Fruit fly (Drosophila melanogaster): ENCODE measurements around the gene Gfat2.

The Gfat2 gene

dm6 chr3R:28327132-28327531 lies 12.4 kb downstream of the Gfat2 start:
- TF ChIP-seq CG12605 (GFP tag; IDR thresholded peaks at IDR 0.05) (no peak), rn (GFP tag; IDR thresholded peaks at IDR 0.05) (no peak), Pif1A (GFP tag; optimal IDR thresholded peaks at IDR 0.05) (peak; percentile 29), Pif1B (GFP tag; optimal IDR thresholded peaks at IDR 0.05) (no peak), CG14655 (GFP tag; optimal IDR thresholded peaks at IDR 0.05) (no peak), CG15710 (tag; optimal IDR thresholded peaks at IDR 0.05) (peak; percentile 18), D1 (tag; optimal IDR thresholded peaks at IDR 0.05) (peak; percentile 8), CG17806 (tag; optimal IDR thresholded peaks at IDR 0.05) (peak; percentile 22), CG4496 (GFP tag; IDR thresholded peaks at IDR 0.05) (no peak), EcR (GFP tag; optimal IDR thresholded peaks at IDR 0.05) (no peak), Snoo (tag; optimal IDR thresholded peaks at IDR 0.05) (peak; percentile 15), CG32121 (GFP tag; IDR thresholded peaks at IDR 0.05) (no peak), CG9948 (tag; optimal IDR thresholded peaks at IDR 0.05) (peak; percentile 22), Ets98B (GFP tag; IDR thresholded peaks at IDR 0.05) (no peak), CG8159 (tag; optimal IDR thresholded peaks at IDR 0.05) (peak; percentile 4), CG8301 (tag; optimal IDR thresholded peaks at IDR 0.05) (no peak), CG13204 (GFP tag; optimal IDR thresholded peaks at IDR 0.05) (no peak), gl (tag; optimal IDR thresholded peaks at IDR 0.05) (no peak), CG10348 (GFP tag; IDR thresholded peaks at IDR 0.05) (no peak)

DNA sequence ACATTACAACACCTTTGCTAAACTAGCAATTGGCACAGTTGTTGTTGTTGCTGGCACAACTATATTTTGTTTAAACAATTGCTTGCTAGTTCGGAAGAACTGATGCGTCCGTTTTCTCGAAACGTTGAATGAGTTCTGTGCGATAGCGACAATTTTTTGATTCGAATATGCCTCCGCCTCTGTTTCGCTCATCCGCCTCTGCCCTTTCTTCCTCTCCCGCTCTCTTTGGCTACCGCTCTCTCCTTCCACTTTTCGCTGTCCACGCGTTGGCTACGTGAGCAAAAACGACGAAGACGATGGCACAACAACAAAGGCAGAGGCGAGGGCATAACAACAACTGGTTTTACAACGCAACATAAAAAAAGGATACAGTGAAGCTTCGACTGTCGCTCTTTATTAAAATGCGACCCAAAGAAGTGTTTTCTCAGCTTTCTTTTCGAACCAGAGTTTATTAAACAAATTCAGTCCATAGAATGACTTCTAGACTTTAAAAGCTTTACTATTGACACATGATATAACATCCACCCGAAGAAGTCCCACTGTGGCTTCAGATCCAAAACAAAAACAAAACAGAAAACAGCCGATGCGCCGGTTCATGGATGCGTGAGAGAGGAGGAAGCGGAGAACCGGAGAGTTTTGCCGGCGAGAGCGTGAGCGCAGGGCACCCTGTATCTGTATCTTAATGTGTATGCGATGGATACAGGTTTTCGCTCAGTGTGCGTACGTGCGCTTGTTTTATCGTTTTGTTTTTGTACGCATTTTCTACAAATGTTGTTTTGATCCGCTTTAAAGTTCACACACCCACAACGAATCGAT lies 13.2 kb downstream of the Gfat2 start:
- peak; percentile 100 for TF ChIP-seq CG8301 (tag; optimal IDR thresholded peaks at IDR 0.05)
- TF ChIP-seq EcR (GFP tag; optimal IDR thresholded peaks at IDR 0.05): peak; percentile 97
- TF ChIP-seq CG13204 (GFP tag; optimal IDR thresholded peaks at IDR 0.05): peak; percentile 100
- TF ChIP-seq Pif1A (GFP tag; optimal IDR thresholded peaks at IDR 0.05): peak; percentile 100
- peak; percentile 100 for TF ChIP-seq Pif1B (GFP tag; optimal IDR thresholded peaks at IDR 0.05)
- TF ChIP-seq CG32121 (GFP tag; IDR thresholded peaks at IDR 0.05): no peak
- peak; percentile 100 for TF ChIP-seq gl (tag; optimal IDR thresholded peaks at IDR 0.05)
- peak; percentile 100 for TF ChIP-seq Snoo (tag; optimal IDR thresholded peaks at IDR 0.05)
- peak; percentile 100 for TF ChIP-seq CG14655 (GFP tag; optimal IDR thresholded peaks at IDR 0.05)
- TF ChIP-seq rn (GFP tag; IDR thresholded peaks at IDR 0.05): no peak
- peak; percentile 100 for TF ChIP-seq CG9948 (tag; optimal IDR thresholded peaks at IDR 0.05)
- TF ChIP-seq CG12605 (GFP tag; IDR thresholded peaks at IDR 0.05): no peak
- peak; percentile 100 for TF ChIP-seq CG17806 (tag; optimal IDR thresholded peaks at IDR 0.05)
- TF ChIP-seq Ets98B (GFP tag; IDR thresholded peaks at IDR 0.05): no peak
- TF ChIP-seq D1 (tag; optimal IDR thresholded peaks at IDR 0.05): peak; percentile 100
- no peak for TF ChIP-seq CG10348 (GFP tag; IDR thresholded peaks at IDR 0.05)
- peak; percentile 100 for TF ChIP-seq CG8159 (tag; optimal IDR thresholded peaks at IDR 0.05)
- TF ChIP-seq CG34367 (tag; optimal IDR thresholded peaks at IDR 0.05): peak; percentile 100
- TF ChIP-seq CG15710 (tag; optimal IDR thresholded peaks at IDR 0.05): peak; percentile 100
- no peak for TF ChIP-seq fd96Ca (GFP tag; IDR thresholded peaks at IDR 0.05)

DNA sequence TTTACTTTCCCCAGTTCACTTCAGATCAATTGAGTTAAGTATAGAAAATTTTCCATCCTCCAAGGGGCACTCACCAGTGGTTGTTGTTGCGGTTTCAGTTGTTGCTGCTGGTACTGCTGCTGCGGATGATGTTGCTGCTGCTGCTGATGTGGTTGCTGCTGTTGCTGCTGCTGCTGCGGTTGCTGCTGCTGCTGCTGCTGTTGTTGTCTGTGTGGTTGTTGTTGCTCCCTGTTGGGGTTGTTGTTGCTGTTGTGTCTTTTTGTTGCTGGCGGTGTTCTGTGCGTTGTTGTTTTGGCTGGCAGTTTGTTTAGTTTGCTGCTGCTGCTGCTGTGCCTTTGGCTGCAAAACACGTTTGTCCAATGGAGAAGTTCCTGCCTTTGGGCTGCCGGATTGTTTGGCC lies 14.2 kb downstream of the Gfat2 start:
- TF ChIP-seq CG15710 (tag; optimal IDR thresholded peaks at IDR 0.05) (no peak), CG8301 (tag; optimal IDR thresholded peaks at IDR 0.05) (no peak), CG17806 (tag; optimal IDR thresholded peaks at IDR 0.05) (no peak), CG34367 (tag; optimal IDR thresholded peaks at IDR 0.05) (no peak), CG10348 (GFP tag; IDR thresholded peaks at IDR 0.05) (no peak), CG32121 (GFP tag; IDR thresholded peaks at IDR 0.05) (no peak), CG14655 (GFP tag; optimal IDR thresholded peaks at IDR 0.05) (no peak), rn (GFP tag; IDR thresholded peaks at IDR 0.05) (no peak), CG12605 (GFP tag; IDR thresholded peaks at IDR 0.05) (no peak), CG9948 (tag; optimal IDR thresholded peaks at IDR 0.05) (no peak), D1 (tag; optimal IDR thresholded peaks at IDR 0.05) (no peak), CG13204 (GFP tag; optimal IDR thresholded peaks at IDR 0.05) (peak; percentile 72), Snoo (tag; optimal IDR thresholded peaks at IDR 0.05) (no peak), fd96Ca (GFP tag; IDR thresholded peaks at IDR 0.05) (no peak), EcR (GFP tag; optimal IDR thresholded peaks at IDR 0.05) (peak; percentile 16)

DNA sequence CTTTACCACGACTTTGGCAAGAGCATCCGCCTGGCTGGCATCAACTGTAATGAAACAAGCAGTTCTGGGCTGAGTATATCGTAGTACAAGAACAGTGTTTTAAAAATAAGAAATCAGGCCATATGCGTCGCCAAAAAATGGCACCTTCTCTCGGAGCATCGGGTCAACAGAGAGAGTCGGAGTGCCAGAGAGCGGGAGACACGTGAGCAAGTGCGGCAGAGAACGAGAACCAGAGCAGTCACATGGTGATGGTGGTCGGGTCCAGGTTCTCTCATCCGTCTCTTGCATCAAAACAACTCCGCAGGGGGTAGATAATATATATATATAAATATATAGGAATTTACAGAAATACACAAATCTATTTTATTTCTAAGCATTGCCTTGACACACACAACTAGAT lies 14.7 kb downstream of the Gfat2 start:
- TF ChIP-seq Pif1B (GFP tag; optimal IDR thresholded peaks at IDR 0.05): peak; percentile 0
- TF ChIP-seq fd96Ca (GFP tag; IDR thresholded peaks at IDR 0.05): no peak

dm6 chr3R:28323718-28324350 lies 15.7 kb downstream of the Gfat2 start:
- no peak for TF ChIP-seq CG13204 (GFP tag; optimal IDR thresholded peaks at IDR 0.05)
- no peak for TF ChIP-seq CG12605 (GFP tag; IDR thresholded peaks at IDR 0.05)
- no peak for TF ChIP-seq CG32121 (GFP tag; IDR thresholded peaks at IDR 0.05)
- no peak for TF ChIP-seq CG34367 (tag; optimal IDR thresholded peaks at IDR 0.05)
- TF ChIP-seq Pif1B (GFP tag; optimal IDR thresholded peaks at IDR 0.05): no peak
- TF ChIP-seq rn (GFP tag; IDR thresholded peaks at IDR 0.05): no peak
- TF ChIP-seq EcR (GFP tag; optimal IDR thresholded peaks at IDR 0.05): no peak
- no peak for TF ChIP-seq CG8159 (tag; optimal IDR thresholded peaks at IDR 0.05)
- no peak for TF ChIP-seq CG10348 (GFP tag; IDR thresholded peaks at IDR 0.05)
- no peak for TF ChIP-seq gl (tag; optimal IDR thresholded peaks at IDR 0.05)
- no peak for TF ChIP-seq CG14655 (GFP tag; optimal IDR thresholded peaks at IDR 0.05)
- TF ChIP-seq CG8301 (tag; optimal IDR thresholded peaks at IDR 0.05): no peak
- TF ChIP-seq D1 (tag; optimal IDR thresholded peaks at IDR 0.05): no peak
- TF ChIP-seq Ets98B (GFP tag; IDR thresholded peaks at IDR 0.05): no peak
- no peak for TF ChIP-seq fd96Ca (GFP tag; IDR thresholded peaks at IDR 0.05)

Data from whole organism, pupa.